Worm (Caenorhabditis elegans) whole organism, L4 larva: Measurements from ENCODE around the gene B0513.90.
"Not testable (repeated sequence)": the region's sequence is repeated elsewhere in the genome, so short reads cannot be mapped to it uniquely, and the experiment has no call there.

Experiments used
- ama-1 ChIP-seq: fragments of 150-350 bp; optimal IDR thresholded peaks from 2 replicates; lab custom pipeline; 2014; ENCODE audit warnings: inconsistent platforms, mixed read lengths
- ceh-28 ChIP-seq: fragments of 150-350 bp; optimal IDR thresholded peaks from 2 replicates; lab custom pipeline; 2014; ENCODE audit warnings: missing biosample characterization, missing genetic modification reagents, missing genetic modification characterization
- daf-12 ChIP-seq: fragments of 150-350 bp; optimal IDR thresholded peaks from 2 replicates; lab custom pipeline; 2014; ENCODE audit warnings: missing biosample characterization, missing genetic modification reagents, missing genetic modification characterization
- lin-39 ChIP-seq: fragments of 150-350 bp; optimal IDR thresholded peaks from 2 replicates; lab custom pipeline; 2014; ENCODE audit warnings: missing biosample characterization, missing genetic modification reagents, missing genetic modification characterization
- nhr-11 ChIP-seq: fragments of 150-350 bp; optimal IDR thresholded peaks from 2 replicates; lab custom pipeline; 2014; ENCODE audit warnings: missing biosample characterization, missing genetic modification characterization
- nhr-28 ChIP-seq: fragments of 150-350 bp; optimal IDR thresholded peaks from 2 replicates; lab custom pipeline; 2014; ENCODE audit warnings: missing biosample characterization, missing genetic modification characterization
- skn-1 ChIP-seq: fragments of 150-350 bp; optimal IDR thresholded peaks from 2 replicates; lab custom pipeline; 2014; ENCODE audit warnings: missing biosample characterization, missing genetic modification characterization
- unc-62 ChIP-seq, 3 experiments: fragments of 150-350 bp in 1 of 3; sonication (generic microtip); optimal IDR thresholded peaks in 2 of 3; peaks in 1 of 3; 1 replicate in 1 of 3; 2 replicates in 2 of 3; lab custom pipeline; 2014 to 2017; ENCODE audit warnings: missing biosample characterization in 3 of 3, missing genetic modification characterization in 3 of 3, missing genetic modification reagents in 3 of 3, missing genotype in 1 of 3
- zip-2 ChIP-seq: fragments of 150-350 bp; optimal IDR thresholded peaks from 2 replicates; lab custom pipeline; 2014; ENCODE audit warnings: missing biosample characterization, missing genetic modification characterization
- ztf-11 ChIP-seq: fragments of 150-350 bp; optimal IDR thresholded peaks from 2 replicates; lab custom pipeline; 2014; ENCODE audit warnings: missing biosample characterization, missing genetic modification characterization

ce11 chrIV:13884875-13885274 lies 18.0 kb downstream of the B0513.90 start:
- TF ChIP-seq ceh-28 (tag; lab: Kevin White, UChicago); lin-39 (tag; lab: Kevin White, UChicago); unc-62 (GFP tag; optimal IDR thresholded peaks at IDR 0.05 in 1 of 2; lab: Kevin White, UChicago); unc-62 (tag; optimal IDR thresholded peaks at IDR 0.05; lab: Kevin White, UChicago); zip-2; ama-1 (lab: Kevin White, UChicago); daf-12 (tag; lab: Kevin White, UChicago); nhr-28 (tag; lab: Kevin White, UChicago); skn-1 (tag; lab: Kevin White, UChicago); ztf-11; nhr-11 (tag; lab: Kevin White, UChicago): not testable (repeated sequence)
